Worm (Caenorhabditis elegans) whole organism, L1 larva: ENCODE results near the gene cutl-23.

Experiments
- C04F5.9 ChIP-seq: sonication (generic microtip); optimal IDR thresholded peaks from 2 replicates; lab custom pipeline; 2016; ENCODE audit warnings: missing genetic modification characterization, missing compliant biosample characterization
- alr-1 ChIP-seq: fragments of 200-800 bp; sonication (Bioruptor generic); optimal IDR thresholded peaks from 2 replicates; lab custom pipeline; 2018; ENCODE audit warnings: borderline replicate concordance, mild to moderate bottlenecking, missing genetic modification characterization, missing compliant biosample characterization
- aly-2 ChIP-seq: fragments of 150-350 bp; optimal IDR thresholded peaks from 2 replicates; lab custom pipeline; 2014; ENCODE audit warnings: missing biosample characterization, missing genetic modification characterization
- blmp-1 ChIP-seq: fragments of 150-350 bp; optimal IDR thresholded peaks from 2 replicates; lab custom pipeline; 2014; ENCODE audit warnings: missing biosample characterization, missing genetic modification characterization
- ceh-8 ChIP-seq: fragments of 200-800 bp; sonication (Bioruptor generic); optimal IDR thresholded peaks from 2 replicates; lab custom pipeline; 2018; ENCODE audit warnings: mild to moderate bottlenecking, missing genetic modification characterization, moderate library complexity, missing compliant biosample characterization
- ceh-82 ChIP-seq, 3 experiments: fragments of 150-350 bp in 1 of 3; sonication (generic microtip) in 2 of 3; optimal IDR thresholded peaks; 2 replicates each; lab custom pipeline; 2014 to 2017; ENCODE audit warnings: missing biosample characterization in 3 of 3, missing genetic modification characterization in 3 of 3
- ceh-88 ChIP-seq: fragments of 200-800 bp; sonication (Bioruptor generic); IDR thresholded peaks from 2 replicates; pipeline ENCODE4 v1.3.6; 2022; ENCODE audit warnings: missing genetic modification characterization, missing compliant biosample characterization
- dsc-1 ChIP-seq: sonication (generic microtip); optimal IDR thresholded peaks from 2 replicates; lab custom pipeline; 2016; ENCODE audit warnings: mild to moderate bottlenecking, missing genetic modification characterization, missing compliant biosample characterization
- efl-3 ChIP-seq: fragments of 200-800 bp; sonication (Bioruptor generic); optimal IDR thresholded peaks from 2 replicates; lab custom pipeline; 2018; ENCODE audit warnings: mild to moderate bottlenecking, missing genetic modification characterization, missing compliant biosample characterization
- egl-13 ChIP-seq: sonication (generic microtip); optimal IDR thresholded peaks from 2 replicates; lab custom pipeline; 2016; ENCODE audit warnings: missing genotype, missing genetic modification reagents, missing genetic modification characterization, missing compliant biosample characterization
- egl-27 ChIP-seq, 2 experiments: fragments of 150-350 bp in 1 of 2; sonication (generic microtip); optimal IDR thresholded peaks; 3 replicates each; lab custom pipeline; 2017 to 2018; ENCODE audit warnings: missing biosample characterization in 2 of 2, missing genetic modification characterization in 2 of 2, missing genetic modification reagents in 2 of 2
- elt-3 ChIP-seq, 6 experiments: fragments of 150-350 bp in 1 of 6; sonication (generic microtip); optimal IDR thresholded peaks; 2 replicates each; lab custom pipeline; 2017 to 2018; ENCODE audit warnings: missing biosample characterization in 6 of 6, missing genetic modification characterization in 6 of 6, inconsistent platforms in 1 of 6
- fkh-8 ChIP-seq: sonication (generic microtip); optimal IDR thresholded peaks from 2 replicates; lab custom pipeline; 2016; ENCODE audit warnings: mild to moderate bottlenecking, missing genetic modification characterization, missing compliant biosample characterization
- fos-1 ChIP-seq: fragments of 150-350 bp; optimal IDR thresholded peaks from 2 replicates; lab custom pipeline; 2014; ENCODE audit warnings: missing biosample characterization, missing genetic modification characterization
- hlh-17 ChIP-seq: fragments of 200-800 bp; sonication (Bioruptor generic); optimal IDR thresholded peaks from 2 replicates; lab custom pipeline; 2018; ENCODE audit warnings: missing genetic modification characterization, mild to moderate bottlenecking, missing compliant biosample characterization, moderate library complexity, borderline replicate concordance
- hpl-2 ChIP-seq: fragments of 150-350 bp; optimal IDR thresholded peaks from 2 replicates; lab custom pipeline; 2014; ENCODE audit warnings: missing biosample characterization, missing genetic modification reagents, missing genetic modification characterization
- isw-1 ChIP-seq: fragments of 200-800 bp; sonication (Bioruptor generic); IDR thresholded peaks from 2 replicates; pipeline ENCODE4 v1.3.6; 2022; ENCODE audit warnings: missing genetic modification characterization, missing compliant biosample characterization
- jun-1 ChIP-seq: fragments of 150-350 bp; optimal IDR thresholded peaks from 2 replicates; lab custom pipeline; 2014; ENCODE audit warnings: missing biosample characterization, missing genetic modification reagents, missing genetic modification characterization
- lin-14 ChIP-seq: fragments of 200-800 bp; sonication (Bioruptor generic); optimal IDR thresholded peaks from 2 replicates; lab custom pipeline; 2018; ENCODE audit warnings: mild to moderate bottlenecking, missing genetic modification characterization, moderate library complexity, missing compliant biosample characterization
- lsy-2 ChIP-seq, 2 experiments: fragments of 150-350 bp; optimal IDR thresholded peaks; 2 replicates each; lab custom pipeline; 2014; ENCODE audit warnings: missing biosample characterization in 2 of 2, missing genetic modification characterization in 2 of 2
- mdl-1 ChIP-seq, 2 experiments: fragments of 150-350 bp; optimal IDR thresholded peaks; 2 replicates each; lab custom pipeline; 2014 to 2017; ENCODE audit warnings: missing biosample characterization in 2 of 2, missing genetic modification characterization in 2 of 2, inconsistent platforms in 1 of 2
- mep-1 ChIP-seq: fragments of 150-350 bp; optimal IDR thresholded peaks from 2 replicates; lab custom pipeline; 2014; ENCODE audit warnings: missing biosample characterization, missing genetic modification characterization
- nhr-11 ChIP-seq: fragments of 150-350 bp; optimal IDR thresholded peaks from 2 replicates; lab custom pipeline; 2014; ENCODE audit warnings: missing biosample characterization, missing genetic modification characterization
- nhr-12 ChIP-seq: sonication (generic microtip); optimal IDR thresholded peaks from 2 replicates; lab custom pipeline; 2017; ENCODE audit warnings: missing biosample characterization, missing genetic modification characterization
- nhr-237 ChIP-seq: fragments of 150-350 bp; optimal IDR thresholded peaks from 2 replicates; lab custom pipeline; 2014; ENCODE audit warnings: missing biosample characterization, missing genetic modification characterization
- nhr-47 ChIP-seq: sonication (generic microtip); optimal IDR thresholded peaks from 2 replicates; lab custom pipeline; 2016; ENCODE audit warnings: mild to moderate bottlenecking, missing genetic modification characterization, moderate library complexity, missing compliant biosample characterization
- nhr-71 ChIP-seq: sonication (generic microtip); optimal IDR thresholded peaks from 2 replicates; lab custom pipeline; 2016; ENCODE audit warnings: mild to moderate bottlenecking, missing genetic modification characterization, moderate library complexity, missing compliant biosample characterization
- pag-3 ChIP-seq: sonication (generic microtip); optimal IDR thresholded peaks from 2 replicates; lab custom pipeline; 2017; ENCODE audit warnings: missing genetic modification characterization, mild to moderate bottlenecking, missing compliant biosample characterization, antibody characterized with exemption, borderline replicate concordance; ENCODE audit not compliant: insufficient read depth
- pax-3 ChIP-seq: fragments of 200-800 bp; sonication (Bioruptor generic); optimal IDR thresholded peaks from 2 replicates; lab custom pipeline; 2018; ENCODE audit warnings: mild to moderate bottlenecking, missing genetic modification characterization, moderate library complexity, missing compliant biosample characterization
- pqm-1 ChIP-seq: sonication (generic microtip); optimal IDR thresholded peaks from 3 replicates; lab custom pipeline; 2017; ENCODE audit warnings: missing biosample characterization, missing genetic modification characterization
- rnt-1 ChIP-seq: sonication (generic microtip); optimal IDR thresholded peaks from 2 replicates; lab custom pipeline; 2016; ENCODE audit warnings: mild to moderate bottlenecking, missing genetic modification characterization, moderate library complexity, missing compliant biosample characterization
- snpc-4 ChIP-seq: fragments of 150-350 bp; optimal IDR thresholded peaks from 2 replicates; lab custom pipeline; 2014; ENCODE audit warnings: missing biosample characterization, missing genetic modification characterization
- snu-23 ChIP-seq: sonication (generic microtip); optimal IDR thresholded peaks from 2 replicates; lab custom pipeline; 2016; ENCODE audit warnings: missing genetic modification characterization, missing compliant biosample characterization
- sptf-1 ChIP-seq: fragments of 150-350 bp; optimal IDR thresholded peaks from 2 replicates; lab custom pipeline; 2014; ENCODE audit warnings: missing biosample characterization, missing genetic modification characterization
- swsn-7 ChIP-seq: sonication (generic microtip); optimal IDR thresholded peaks from 2 replicates; lab custom pipeline; 2016; ENCODE audit warnings: missing genetic modification characterization, missing compliant biosample characterization
- tbx-2 ChIP-seq: sonication (generic microtip); optimal IDR thresholded peaks from 2 replicates; lab custom pipeline; 2016; ENCODE audit warnings: missing genetic modification characterization, missing compliant biosample characterization
- unc-130 ChIP-seq: fragments of 150-350 bp; optimal IDR thresholded peaks from 2 replicates; lab custom pipeline; 2017; ENCODE audit warnings: missing biosample characterization, missing genetic modification characterization, inconsistent platforms
- unc-30 ChIP-seq: sonication (generic microtip); optimal IDR thresholded peaks from 2 replicates; lab custom pipeline; 2017; ENCODE audit warnings: missing biosample characterization, missing genetic modification characterization
- unc-86 ChIP-seq: sonication (generic microtip); optimal IDR thresholded peaks from 2 replicates; lab custom pipeline; 2016; ENCODE audit warnings: missing genetic modification characterization, missing compliant biosample characterization
- vab-15 ChIP-seq: sonication (generic microtip); optimal IDR thresholded peaks from 2 replicates; lab custom pipeline; 2017; ENCODE audit warnings: missing genotype, mild to moderate bottlenecking, missing genetic modification characterization, missing compliant biosample characterization
- xbp-1 ChIP-seq: sonication (generic microtip); optimal IDR thresholded peaks from 2 replicates; lab custom pipeline; 2016; ENCODE audit warnings: missing genetic modification characterization, missing compliant biosample characterization
- ztf-11 ChIP-seq, 2 experiments: sonication (generic microtip); optimal IDR thresholded peaks; 2 replicates each; lab custom pipeline; 2016 to 2017; ENCODE audit warnings: missing genetic modification characterization in 2 of 2, missing biosample characterization in 1 of 2, missing compliant biosample characterization in 1 of 2
- ztf-4 ChIP-seq: fragments of 150-350 bp; optimal IDR thresholded peaks from 2 replicates; lab custom pipeline; 2014; ENCODE audit warnings: missing biosample characterization, missing genetic modification characterization

Gene cutl-23

ce11 chrIII:5760721-5761120 is 9.3 kb upstream of the cutl-23 start:
- no peak for TF ChIP-seq nhr-11 (tag; lab: Kevin White, UChicago)
- TF ChIP-seq lin-14 (GFP tag; lab: Kevin White, UChicago) = peak; percentile 60

- TF ChIP-seq fos-1 (tag; lab: Kevin White, UChicago) (no peak), isw-1 (GFP tag; lab: Robert Waterston, UW) (no peak), C04F5.9 (tag; lab: Kevin White, UChicago) (no peak), ceh-8 (GFP tag; lab: Kevin White, UChicago) (no peak), snpc-4 (tag; lab: Kevin White, UChicago) (no peak), pqm-1 (tag; lab: Kevin White, UChicago) (no peak)
- TF ChIP-seq, all 84 proteins: peak for 0
Observed at ce11 chrIII:5761886-5762285, 8.1 kb upstream of the cutl-23 start.

- TF ChIP-seq pag-3 (tag; lab: Kevin White, UChicago) = no peak
- peak; percentile 30 for TF ChIP-seq nhr-47 (tag; lab: Kevin White, UChicago)
- peak; percentile 5 for TF ChIP-seq lin-14 (GFP tag; lab: Kevin White, UChicago)
- TF ChIP-seq lsy-2 (tag; optimal IDR thresholded peaks at IDR 0.05; lab: Kevin White, UChicago) = peak in 1 of 2 experiments; percentile 8
- no peak for TF ChIP-seq egl-13 (tag; lab: Kevin White, UChicago)
- TF ChIP-seq nhr-71 (tag; lab: Kevin White, UChicago) = peak; percentile 51
- peak; percentile 43 for TF ChIP-seq dsc-1 (tag; lab: Kevin White, UChicago)
- TF ChIP-seq hpl-2 (GFP tag; lab: Kevin White, UChicago) = no peak
- peak; percentile 28 for TF ChIP-seq pax-3 (tag; lab: Kevin White, UChicago)
- no peak for TF ChIP-seq hlh-17 (GFP tag; lab: Kevin White, UChicago)
- TF ChIP-seq fkh-8 (tag; lab: Kevin White, UChicago) = peak; percentile 75
- peak; percentile 46 for TF ChIP-seq ztf-4 (tag; lab: Kevin White, UChicago)
Observed at ce11 chrIII:5763988-5764387, 6.0 kb upstream of the cutl-23 start.

- TF ChIP-seq vab-15 = no peak
- no peak for TF ChIP-seq nhr-237 (tag; lab: Kevin White, UChicago)
- no peak for TF ChIP-seq ztf-4 (tag; lab: Kevin White, UChicago)
- no peak for TF ChIP-seq aly-2 (tag; lab: Kevin White, UChicago)
- TF ChIP-seq unc-30 = no peak
- TF ChIP-seq snu-23 = no peak
- no peak for TF ChIP-seq sptf-1 (tag; lab: Kevin White, UChicago)
- no peak for TF ChIP-seq ztf-11 (tag; optimal IDR thresholded peaks at IDR 0.05; lab: Kevin White, UChicago)
Observed at ce11 chrIII:5782080-5782479, 12.1 kb downstream of the cutl-23 start.

ce11 chrIII:5785273-5785929 is 15.4 kb downstream of the cutl-23 start, which contains the start of gene Y37B11A.3:
Y37B11A.3 (minus strand) TSS chrIII:5785323.
- TF ChIP-seq egl-27 (tag; optimal IDR thresholded peaks at IDR 0.05; lab: Kevin White, UChicago) (no peak), hlh-17 (GFP tag; lab: Kevin White, UChicago) (no peak), blmp-1 (peak; percentile 47), ceh-88 (GFP tag; lab: Robert Waterston, UW) (no peak), efl-3 (GFP tag; lab: Kevin White, UChicago) (no peak), xbp-1 (peak; percentile 77), swsn-7 (peak; percentile 81), mep-1 (tag; lab: Kevin White, UChicago) (peak; percentile 85), mdl-1 (tag; optimal IDR thresholded peaks at IDR 0.05; lab: Kevin White, UChicago) (peak in 1 of 2 experiments; percentile 70), ceh-82 (tag; optimal IDR thresholded peaks at IDR 0.05; lab: Kevin White, UChicago) (peak; percentile 87), lsy-2 (tag; optimal IDR thresholded peaks at IDR 0.05; lab: Kevin White, UChicago) (peak; percentile 81 to 83), elt-3 (tag; optimal IDR thresholded peaks at IDR 0.05; lab: Kevin White, UChicago) (peak in 2 of 6 experiments; percentile 54 to 67), aly-2 (tag; lab: Kevin White, UChicago) (peak; percentile 76), nhr-47 (tag; lab: Kevin White, UChicago) (peak; percentile 89), alr-1 (no peak), tbx-2 (tag; lab: Kevin White, UChicago) (peak; percentile 79), unc-130 (tag; lab: Kevin White, UChicago) (no peak), unc-86 (tag; lab: Kevin White, UChicago) (peak; percentile 67), jun-1 (peak; percentile 67), rnt-1 (peak; percentile 90), nhr-12 (tag; lab: Kevin White, UChicago) (no peak)
